Fruit fly (Drosophila melanogaster) whole organism, prepupa: Measurements from ENCODE around the gene Octbeta1R.

Source experiments
- Blimp-1 ChIP-seq: fragments of 200-800 bp; sonication (Bioruptor generic); optimal IDR thresholded peaks from 3 replicates; lab custom pipeline; 2017; ENCODE audit warnings: missing biosample characterization, missing genetic modification characterization, mild to moderate bottlenecking, moderate library complexity, missing genetic modification reagents
- CG10631 ChIP-seq: fragments of 200-800 bp; sonication (Bioruptor generic); optimal IDR thresholded peaks from 2 replicates; lab custom pipeline; 2016; ENCODE audit warnings: missing biosample characterization, missing genetic modification characterization
- CG11762 ChIP-seq: fragments of 200-800 bp; sonication (Bioruptor generic); optimal IDR thresholded peaks from 3 replicates; lab custom pipeline; 2016; ENCODE audit warnings: missing biosample characterization, missing genetic modification characterization; ENCODE audit not compliant: insufficient read depth
- CG11902 ChIP-seq: fragments of 200-800 bp; sonication (Bioruptor generic); optimal IDR thresholded peaks from 3 replicates; lab custom pipeline; 2016; ENCODE audit warnings: missing biosample characterization, missing genetic modification characterization
- CG15336 ChIP-seq: fragments of 200-800 bp; sonication (Bioruptor generic); IDR thresholded peaks from 2 replicates; pipeline ENCODE4 v1.3.6; 2022; ENCODE audit warnings: missing biosample characterization, missing genetic modification characterization
- CG1621 ChIP-seq: fragments of 200-800 bp; sonication (Bioruptor generic); optimal IDR thresholded peaks from 3 replicates; lab custom pipeline; 2018; ENCODE audit warnings: missing biosample characterization, mild to moderate bottlenecking, missing genetic modification characterization
- CG16779 ChIP-seq: fragments of 200-800 bp; sonication (Bioruptor generic); optimal IDR thresholded peaks from 3 replicates; lab custom pipeline; 2017; ENCODE audit warnings: missing biosample characterization, mild to moderate bottlenecking, missing genetic modification characterization
- CG3032 ChIP-seq: fragments of 200-800 bp; optimal IDR thresholded peaks from 2 replicates; lab custom pipeline; 2019; ENCODE audit warnings: missing biosample characterization, mild to moderate bottlenecking, missing genetic modification characterization, moderate library complexity
- CG31627 ChIP-seq: fragments of 200-800 bp; sonication (Bioruptor generic); optimal IDR thresholded peaks from 3 replicates; lab custom pipeline; 2016; ENCODE audit warnings: missing biosample characterization, missing genetic modification characterization
- CG32006 ChIP-seq: fragments of 200-800 bp; sonication (Bioruptor generic); optimal IDR thresholded peaks from 3 replicates; lab custom pipeline; 2017; ENCODE audit warnings: missing biosample characterization, mild to moderate bottlenecking, missing genetic modification characterization
- CG34406 ChIP-seq: fragments of 200-800 bp; sonication (Bioruptor generic); optimal IDR thresholded peaks from 3 replicates; lab custom pipeline; 2016; ENCODE audit warnings: missing biosample characterization, missing genetic modification characterization
- CG3919 ChIP-seq: fragments of 200-800 bp; sonication (Bioruptor generic); optimal IDR thresholded peaks from 3 replicates; lab custom pipeline; 2016; ENCODE audit warnings: missing biosample characterization, missing genetic modification characterization
- CG4318 ChIP-seq: fragments of 200-800 bp; sonication (Bioruptor generic); optimal IDR thresholded peaks from 3 replicates; lab custom pipeline; 2017; ENCODE audit warnings: missing biosample characterization, mild to moderate bottlenecking, missing genetic modification characterization
- CG6163 ChIP-seq: fragments of 200-800 bp; sonication (Bioruptor generic); IDR thresholded peaks from 3 replicates; pipeline ENCODE4 v1.3.6; 2022; ENCODE audit warnings: missing biosample characterization, missing genetic modification characterization
- CG6276 ChIP-seq: fragments of 200-800 bp; sonication (Bioruptor generic); optimal IDR thresholded peaks from 2 replicates; lab custom pipeline; 2017; ENCODE audit warnings: missing biosample characterization, mild to moderate bottlenecking, missing genetic modification characterization
- CG6808 ChIP-seq: fragments of 200-800 bp; sonication (Bioruptor generic); optimal IDR thresholded peaks from 3 replicates; lab custom pipeline; 2017; ENCODE audit warnings: missing biosample characterization, missing genetic modification characterization, mild to moderate bottlenecking, moderate library complexity, missing genetic modification reagents
- CG6854 ChIP-seq: fragments of 200-800 bp; sonication (Bioruptor generic); optimal IDR thresholded peaks from 2 replicates; lab custom pipeline; 2017; ENCODE audit warnings: missing biosample characterization, mild to moderate bottlenecking, missing genetic modification characterization
- CG7368 ChIP-seq: fragments of 200-800 bp; sonication (Bioruptor generic); optimal IDR thresholded peaks from 3 replicates; lab custom pipeline; 2016; ENCODE audit warnings: missing biosample characterization, missing genetic modification characterization
- CG8119 ChIP-seq: fragments of 200-800 bp; sonication (Bioruptor generic); IDR thresholded peaks from 3 replicates; pipeline ENCODE4 v1.3.6; 2022; ENCODE audit warnings: missing biosample characterization, missing genetic modification characterization
- CG8319 ChIP-seq: fragments of 200-800 bp; sonication (Bioruptor generic); optimal IDR thresholded peaks from 3 replicates; lab custom pipeline; 2016; ENCODE audit warnings: missing biosample characterization, missing genetic modification characterization
- CG8632 ChIP-seq: fragments of 200-800 bp; sonication (Bioruptor generic); optimal IDR thresholded peaks from 3 replicates; lab custom pipeline; 2016; ENCODE audit warnings: missing biosample characterization, missing genetic modification characterization
- Eip75B ChIP-seq: fragments of 200-800 bp; sonication (Bioruptor generic); optimal IDR thresholded peaks from 3 replicates; lab custom pipeline; 2016; ENCODE audit warnings: missing biosample characterization, missing genetic modification characterization
- Eip78C ChIP-seq: fragments of 200-800 bp; sonication (Bioruptor generic); peaks from one replicate; lab custom pipeline; 2016; ENCODE audit warnings: missing biosample characterization, missing genetic modification characterization
- Eip93F ChIP-seq: fragments of 200-800 bp; sonication (Bioruptor generic); optimal IDR thresholded peaks from 2 replicates; lab custom pipeline; 2016; ENCODE audit warnings: missing biosample characterization, mild to moderate bottlenecking, missing genetic modification characterization
- Ets21C ChIP-seq: fragments of 200-800 bp; sonication (Bioruptor generic); optimal IDR thresholded peaks from 3 replicates; lab custom pipeline; 2016; ENCODE audit warnings: missing biosample characterization, missing genetic modification characterization
- Ets96B ChIP-seq: fragments of 200-800 bp; optimal IDR thresholded peaks from 2 replicates; lab custom pipeline; 2019; ENCODE audit warnings: missing biosample characterization, mild to moderate bottlenecking, missing genetic modification characterization, moderate library complexity
- Gug ChIP-seq: fragments of 200-800 bp; sonication (Bioruptor generic); IDR thresholded peaks from 2 replicates; pipeline ENCODE4 v1.3.6; 2022; ENCODE audit warnings: missing biosample characterization, missing genetic modification characterization
- Hr38 ChIP-seq: sonication (Bioruptor generic); optimal IDR thresholded peaks from 2 replicates; lab custom pipeline; 2016; ENCODE audit warnings: missing biosample characterization, missing genetic modification characterization
- Hr39 ChIP-seq: fragments of 200-800 bp; sonication (Bioruptor generic); optimal IDR thresholded peaks from 2 replicates; lab custom pipeline; 2016; ENCODE audit warnings: missing biosample characterization, missing genetic modification characterization
- Hr4 ChIP-seq: fragments of 200-800 bp; sonication (Bioruptor generic); optimal IDR thresholded peaks from 3 replicates; lab custom pipeline; 2016; ENCODE audit warnings: missing biosample characterization, missing genetic modification characterization
- OdsH ChIP-seq: fragments of 200-800 bp; sonication (Bioruptor generic); optimal IDR thresholded peaks from 3 replicates; lab custom pipeline; 2016; ENCODE audit warnings: missing biosample characterization, missing genetic modification characterization
- Smox ChIP-seq: fragments of 200-800 bp; sonication (Bioruptor generic); optimal IDR thresholded peaks from 3 replicates; lab custom pipeline; 2016; ENCODE audit warnings: missing biosample characterization, missing genetic modification characterization
- Sox102F ChIP-seq: fragments of 200-800 bp; sonication (Bioruptor generic); optimal IDR thresholded peaks from 2 replicates; lab custom pipeline; 2016; ENCODE audit warnings: missing biosample characterization, mild to moderate bottlenecking, missing genetic modification characterization
- Sox14 ChIP-seq: fragments of 200-800 bp; sonication (Bioruptor generic); optimal IDR thresholded peaks from 3 replicates; lab custom pipeline; 2016; ENCODE audit warnings: missing biosample characterization, missing genetic modification characterization
- achi ChIP-seq: fragments of 200-800 bp; sonication (Bioruptor generic); optimal IDR thresholded peaks from 3 replicates; lab custom pipeline; 2016; ENCODE audit warnings: missing biosample characterization, missing genetic modification characterization
- acj6 ChIP-seq: fragments of 200-800 bp; sonication (Bioruptor generic); optimal IDR thresholded peaks from 3 replicates; lab custom pipeline; 2016; ENCODE audit warnings: missing biosample characterization, missing genetic modification characterization
- cyc ChIP-seq: fragments of 200-800 bp; sonication (Bioruptor generic); optimal IDR thresholded peaks from 3 replicates; lab custom pipeline; 2016; ENCODE audit warnings: missing biosample characterization, missing genetic modification characterization
- dac ChIP-seq: fragments of 200-800 bp; sonication (Bioruptor generic); optimal IDR thresholded peaks from 2 replicates; lab custom pipeline; 2017; ENCODE audit warnings: missing biosample characterization, mild to moderate bottlenecking, missing genetic modification characterization
- dsx ChIP-seq: fragments of 200-800 bp; optimal IDR thresholded peaks from 3 replicates; lab custom pipeline; 2019; ENCODE audit warnings: missing biosample characterization, mild to moderate bottlenecking, missing genetic modification characterization, moderate library complexity; ENCODE audit not compliant: poor library complexity, severe bottlenecking
- eg ChIP-seq: fragments of 200-800 bp; sonication (Bioruptor generic); IDR thresholded peaks from 3 replicates; pipeline ENCODE4 v1.3.6; 2022; ENCODE audit warnings: missing biosample characterization, missing genetic modification characterization
- esn ChIP-seq: fragments of 200-800 bp; sonication (Bioruptor generic); optimal IDR thresholded peaks from 2 replicates; lab custom pipeline; 2016; ENCODE audit warnings: missing biosample characterization, mild to moderate bottlenecking, missing genetic modification characterization, moderate library complexity
- fd59A ChIP-seq: fragments of 200-800 bp; sonication (Bioruptor generic); optimal IDR thresholded peaks from 2 replicates; lab custom pipeline; 2017; ENCODE audit warnings: missing biosample characterization, mild to moderate bottlenecking, missing genetic modification characterization, missing genetic modification reagents
- fd85E ChIP-seq: fragments of 200-800 bp; sonication (Bioruptor generic); optimal IDR thresholded peaks from 3 replicates; lab custom pipeline; 2016; ENCODE audit warnings: missing biosample characterization, missing genetic modification characterization
- fkh ChIP-seq: fragments of 200-800 bp; sonication (Bioruptor generic); optimal IDR thresholded peaks from 3 replicates; lab custom pipeline; 2017; ENCODE audit warnings: missing biosample characterization, mild to moderate bottlenecking, missing genetic modification characterization, moderate library complexity
- lz ChIP-seq: fragments of 200-800 bp; sonication (Bioruptor generic); optimal IDR thresholded peaks from 3 replicates; lab custom pipeline; 2016; ENCODE audit warnings: missing biosample characterization, missing genetic modification characterization
- net ChIP-seq: fragments of 200-800 bp; sonication (Bioruptor generic); optimal IDR thresholded peaks from 3 replicates; lab custom pipeline; 2016; ENCODE audit warnings: missing biosample characterization, missing genetic modification characterization
- pdm3 ChIP-seq: fragments of 200-800 bp; sonication (Bioruptor generic); optimal IDR thresholded peaks from 3 replicates; lab custom pipeline; 2016; ENCODE audit warnings: missing biosample characterization, missing genetic modification characterization
- salr ChIP-seq, 2 experiments: fragments of 200-800 bp; sonication (Bioruptor generic); optimal IDR thresholded peaks; 3 replicates each; lab custom pipeline; 2016 to 2018; ENCODE audit warnings: missing biosample characterization in 2 of 2, missing genetic modification characterization in 2 of 2, mild to moderate bottlenecking in 1 of 2
- ss ChIP-seq, 2 experiments: fragments of 200-800 bp; sonication (Bioruptor generic); optimal IDR thresholded peaks; 2 replicates in 1 of 2; 3 replicates in 1 of 2; lab custom pipeline; 2017 to 2018; ENCODE audit warnings: mild to moderate bottlenecking in 2 of 2, missing biosample characterization in 2 of 2, missing genetic modification characterization in 2 of 2, moderate library complexity in 1 of 2
- svp ChIP-seq: fragments of 200-800 bp; sonication (Bioruptor generic); peaks from one replicate; lab custom pipeline; 2016; ENCODE audit warnings: missing biosample characterization, missing genetic modification characterization
- topi ChIP-seq: fragments of 200-800 bp; sonication (Bioruptor generic); optimal IDR thresholded peaks from 3 replicates; lab custom pipeline; 2016; ENCODE audit warnings: missing biosample characterization, missing genetic modification characterization
- vri ChIP-seq: fragments of 200-800 bp; sonication (Bioruptor generic); optimal IDR thresholded peaks from 3 replicates; lab custom pipeline; 2016; ENCODE audit warnings: missing biosample characterization, mild to moderate bottlenecking, missing genetic modification characterization

Gene Octbeta1R

DNA sequence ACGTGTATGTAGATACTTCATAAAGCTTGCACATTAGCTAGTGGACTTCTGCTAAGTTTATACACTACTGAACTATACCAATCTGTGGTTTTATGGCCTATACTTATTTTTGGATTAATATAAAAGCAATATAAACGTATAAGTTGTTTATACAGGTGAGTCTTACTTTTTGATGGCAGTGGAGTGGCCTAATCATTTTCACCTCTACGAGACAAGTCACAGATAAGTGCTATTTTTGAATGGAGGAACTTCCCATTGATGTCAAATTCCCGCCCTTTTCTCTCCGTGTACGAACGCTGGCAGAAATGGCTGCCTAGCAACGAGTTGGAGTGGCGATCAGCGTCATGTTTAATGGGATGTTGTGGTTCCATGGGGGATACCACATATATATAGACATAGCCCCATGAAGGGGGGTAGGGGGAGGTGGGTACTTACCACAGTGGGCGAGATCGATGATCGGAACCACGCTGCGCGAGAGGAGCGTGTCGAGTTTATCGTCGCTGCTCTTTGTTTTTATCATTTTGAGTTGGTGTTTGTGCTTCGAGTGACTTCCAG, 29.4 kb downstream of the Octbeta1R start:
- peak; percentile 56; the same call in 1 of the 3 replicates for TF ChIP-seq CG6163
- peak; percentile 14 for TF ChIP-seq Smox (GFP tag; lab: Kevin White, UChicago)
- TF ChIP-seq Hr39 (GFP tag; lab: Kevin White, UChicago) = peak; percentile 15
- peak; percentile 8 for TF ChIP-seq CG6808 (GFP tag; lab: Kevin White, UChicago)
- peak; percentile 21 for TF ChIP-seq fd59A (GFP tag; lab: Kevin White, UChicago)
- no peak for TF ChIP-seq dac (GFP tag; lab: Kevin White, UChicago)
- TF ChIP-seq lz (GFP tag; lab: Kevin White, UChicago) = peak; percentile 3
- TF ChIP-seq Hr38 (GFP tag; lab: Kevin White, UChicago) = no peak
- TF ChIP-seq esn = peak; percentile 38
- peak; percentile 20 for TF ChIP-seq topi (GFP tag; lab: Kevin White, UChicago)
- TF ChIP-seq OdsH = peak; percentile 28
- TF ChIP-seq CG16779 (tag; lab: Kevin White, UChicago) = no peak
- TF ChIP-seq CG10631 (GFP tag; lab: Kevin White, UChicago) = peak; percentile 52
- TF ChIP-seq fd85E (GFP tag; lab: Kevin White, UChicago) = no peak
- TF ChIP-seq Eip78C (GFP tag; lab: Kevin White, UChicago) = peak; percentile 91
- peak; percentile 30 for TF ChIP-seq CG3919 (GFP tag; lab: Kevin White, UChicago)
- TF ChIP-seq Ets21C (GFP tag; lab: Kevin White, UChicago) = no peak
- peak; percentile 48 for TF ChIP-seq pdm3 (GFP tag; lab: Kevin White, UChicago)
- no peak for TF ChIP-seq vri (GFP tag; lab: Kevin White, UChicago)
- TF ChIP-seq CG32006 (GFP tag; lab: Kevin White, UChicago) = peak; percentile 67
- TF ChIP-seq CG6276 = peak; percentile 2
- peak; percentile 69 for TF ChIP-seq eg (GFP tag; lab: Robert Waterston, UW)
- TF ChIP-seq Blimp-1 (GFP tag; lab: Kevin White, UChicago) = no peak
- TF ChIP-seq CG6854 (GFP tag; lab: Kevin White, UChicago) = no peak
- TF ChIP-seq Sox14 (GFP tag; lab: Kevin White, UChicago) = peak; percentile 17
- no peak for TF ChIP-seq dsx (GFP tag; lab: Kevin White, UChicago)
- no peak for TF ChIP-seq CG34406 (GFP tag; lab: Kevin White, UChicago)
- TF ChIP-seq Sox102F = no peak
- peak; percentile 35 for TF ChIP-seq CG4318 (GFP tag; lab: Kevin White, UChicago)
- TF ChIP-seq svp = peak; percentile 67
- TF ChIP-seq CG8632 (GFP tag; lab: Kevin White, UChicago) = no peak
- TF ChIP-seq CG15336 = no peak
- TF ChIP-seq Hr4 = peak; percentile 45
- peak; percentile 41 for TF ChIP-seq achi (GFP tag; lab: Kevin White, UChicago)
- no peak for TF ChIP-seq CG11902 (GFP tag; lab: Kevin White, UChicago)
- peak; percentile 8 for TF ChIP-seq CG1621 (tag; lab: Kevin White, UChicago)
- TF ChIP-seq CG31627 (GFP tag; lab: Kevin White, UChicago) = no peak
- TF ChIP-seq CG7368 = no peak
- TF ChIP-seq net (GFP tag; lab: Kevin White, UChicago) = peak; percentile 10
- peak; percentile 29; the same call in 1 of the 2 replicates for TF ChIP-seq Gug (GFP tag; lab: Robert Waterston, UW)
- TF ChIP-seq fkh (GFP tag; lab: Kevin White, UChicago) = peak; percentile 28
- TF ChIP-seq acj6 (GFP tag; lab: Kevin White, UChicago) = peak; percentile 33
- TF ChIP-seq CG8119 (GFP tag; lab: Robert Waterston, UW) = no peak
- TF ChIP-seq CG8319 = no peak
- peak; percentile 56 for TF ChIP-seq Eip75B (GFP tag; lab: Kevin White, UChicago)
- TF ChIP-seq CG11762 = no peak
- no peak for TF ChIP-seq cyc (GFP tag; lab: Kevin White, UChicago)
- TF ChIP-seq CG3032 = no peak
- TF ChIP-seq ss (GFP tag; optimal IDR thresholded peaks at IDR 0.05; lab: Kevin White, UChicago) = peak; percentile 35 to 61
- TF ChIP-seq Ets96B (tag; lab: Kevin White, UChicago) = peak; percentile 23
- no peak for TF ChIP-seq Eip93F (GFP tag; lab: Kevin White, UChicago)
- peak in 1 of 2 experiments; percentile 63 for TF ChIP-seq salr (GFP tag; optimal IDR thresholded peaks at IDR 0.05; lab: Kevin White, UChicago)
